Fruit fly (Drosophila melanogaster) whole organism, embryonic: Measurements from ENCODE around the gene Mlc2.
A peak's percentile ranks its signal among the peaks of the same experiment; 100 is the strongest.

Experiments used
- Abd-B ChIP-seq: fragments of 200-800 bp; sonication (Bioruptor generic); optimal IDR thresholded peaks from 2 replicates; lab custom pipeline; 2018; ENCODE audit warnings: missing biosample characterization, mild to moderate bottlenecking, missing genetic modification characterization, moderate library complexity
- CG11093 ChIP-seq: fragments of 200-800 bp; sonication (Bioruptor generic); IDR thresholded peaks from 3 replicates; pipeline ENCODE4 v1.3.6; 2022; ENCODE audit warnings: missing biosample characterization, missing genetic modification characterization
- CG14441 ChIP-seq: fragments of 200-800 bp; sonication (Bioruptor generic); IDR thresholded peaks from 2 replicates; pipeline ENCODE4 v1.3.6; 2022; ENCODE audit warnings: missing biosample characterization, missing genetic modification characterization
- CG14667 ChIP-seq: fragments of 200-800 bp; sonication (Bioruptor generic); IDR thresholded peaks from 2 replicates; pipeline ENCODE4 v1.3.6; 2022; ENCODE audit warnings: missing biosample characterization, missing genetic modification characterization
- CG15269 ChIP-seq: fragments of 200-800 bp; sonication (Bioruptor generic); optimal IDR thresholded peaks from 2 replicates; lab custom pipeline; 2018; ENCODE audit warnings: missing biosample characterization, mild to moderate bottlenecking, missing genetic modification characterization, moderate library complexity
- CG16779 ChIP-seq: fragments of 200-800 bp; sonication (Bioruptor generic); IDR thresholded peaks from 2 replicates; pipeline ENCODE4 v1.3.6; 2022; ENCODE audit warnings: missing biosample characterization, missing genetic modification characterization
- CG3163 ChIP-seq: fragments of 200-800 bp; sonication (Bioruptor generic); optimal IDR thresholded peaks from 3 replicates; lab custom pipeline; 2016; ENCODE audit warnings: missing biosample characterization, missing genetic modification characterization
- CG4282 ChIP-seq: fragments of 200-800 bp; sonication (Bioruptor generic); optimal IDR thresholded peaks from 2 replicates; lab custom pipeline; 2016; ENCODE audit warnings: missing biosample characterization, missing genetic modification characterization
- CG4328 ChIP-seq: fragments of 200-800 bp; sonication (Bioruptor generic); optimal IDR thresholded peaks from 3 replicates; lab custom pipeline; 2017; ENCODE audit warnings: missing biosample characterization, missing genetic modification reagents, missing genetic modification characterization
- CG4404 ChIP-seq: fragments of 200-800 bp; sonication (Bioruptor generic); IDR thresholded peaks from 2 replicates; pipeline ENCODE4 v1.3.6; 2022; ENCODE audit warnings: missing biosample characterization, missing genetic modification characterization
- CG7271 ChIP-seq: fragments of 200-800 bp; sonication (Bioruptor generic); optimal IDR thresholded peaks from 2 replicates; lab custom pipeline; 2018; ENCODE audit warnings: missing biosample characterization, mild to moderate bottlenecking, missing genetic modification characterization, moderate library complexity
- CG8359 ChIP-seq: fragments of 200-800 bp; sonication (Bioruptor generic); optimal IDR thresholded peaks from 2 replicates; lab custom pipeline; 2017; ENCODE audit warnings: missing biosample characterization, mild to moderate bottlenecking, missing genetic modification characterization, borderline replicate concordance
- Chrac-16 ChIP-seq: fragments of 200-800 bp; sonication (Bioruptor generic); optimal IDR thresholded peaks from 3 replicates; lab custom pipeline; 2016; ENCODE audit warnings: missing biosample characterization, missing genetic modification characterization
- Dip3 ChIP-seq: fragments of 200-800 bp; sonication (Bioruptor generic); optimal IDR thresholded peaks from 3 replicates; lab custom pipeline; 2016; ENCODE audit warnings: missing biosample characterization, missing genetic modification characterization
- Fer2 ChIP-seq: fragments of 200-800 bp; sonication (Bioruptor generic); optimal IDR thresholded peaks from 2 replicates; lab custom pipeline; 2018; ENCODE audit warnings: missing biosample characterization, mild to moderate bottlenecking, missing genetic modification characterization, moderate library complexity
- H2.0 ChIP-seq: fragments of 200-800 bp; sonication (Bioruptor generic); IDR thresholded peaks from 2 replicates; pipeline ENCODE4 v1.3.6; 2022; ENCODE audit warnings: missing biosample characterization, missing genetic modification characterization
- HLH3B ChIP-seq: fragments of 200-800 bp; sonication (Bioruptor generic); IDR thresholded peaks from 2 replicates; pipeline ENCODE4 v1.3.6; 2022; ENCODE audit warnings: missing biosample characterization, missing genetic modification characterization
- Nf-YA ChIP-seq: fragments of 200-800 bp; sonication (Bioruptor generic); IDR thresholded peaks from 2 replicates; pipeline ENCODE4 v1.3.6; 2022; ENCODE audit warnings: missing biosample characterization, missing genetic modification characterization
- Tbp ChIP-seq: fragments of >200 bp; optimal IDR thresholded peaks from 2 replicates; lab custom pipeline; 2018; ENCODE audit warnings: missing biosample characterization, missing genetic modification characterization
- br ChIP-seq: fragments of >200 bp; optimal IDR thresholded peaks from 2 replicates; lab custom pipeline; 2017
- btn ChIP-seq: fragments of 200-800 bp; sonication (Bioruptor generic); optimal IDR thresholded peaks from 2 replicates; lab custom pipeline; 2016; ENCODE audit warnings: missing biosample characterization, missing genetic modification characterization
- chinmo ChIP-seq: fragments of 200-800 bp; sonication (Bioruptor generic); IDR thresholded peaks from 4 replicates; pipeline ENCODE4 v1.3.6; 2022; ENCODE audit warnings: missing biosample characterization, missing genetic modification characterization; ENCODE audit not compliant: partially characterized antibody
- eyg ChIP-seq: fragments of 200-800 bp; sonication (Bioruptor generic); optimal IDR thresholded peaks from 3 replicates; lab custom pipeline; 2016; ENCODE audit warnings: missing biosample characterization, missing genetic modification characterization
- gfzf ChIP-seq: fragments of 200-800 bp; sonication (Bioruptor generic); optimal IDR thresholded peaks from 2 replicates; lab custom pipeline; 2016; ENCODE audit warnings: missing biosample characterization, mild to moderate bottlenecking, missing genetic modification characterization, moderate library complexity
- hb ChIP-seq: fragments of 200-800 bp; sonication (Bioruptor generic); IDR thresholded peaks from 3 replicates; pipeline ENCODE4 v1.3.6; 2022; ENCODE audit warnings: missing biosample characterization, missing genetic modification characterization; ENCODE audit not compliant: partially characterized antibody
- lab ChIP-seq: fragments of 200-800 bp; sonication (Bioruptor generic); optimal IDR thresholded peaks from 3 replicates; lab custom pipeline; 2017; ENCODE audit warnings: missing biosample characterization, missing genetic modification characterization, mild to moderate bottlenecking, moderate library complexity, missing genetic modification reagents
- lmd ChIP-seq: fragments of 200-800 bp; sonication (Bioruptor generic); IDR thresholded peaks from 2 replicates; pipeline ENCODE4 v1.3.6; 2022; ENCODE audit warnings: missing biosample characterization, missing genetic modification characterization
- lov ChIP-seq, 2 experiments: fragments of 200-800 bp in 1 of 2; fragments of >200 bp in 1 of 2; sonication (Bioruptor generic) in 1 of 2; IDR thresholded peaks in 1 of 2; optimal IDR thresholded peaks in 1 of 2; 2 replicates in 1 of 2; 3 replicates in 1 of 2; pipeline versions ENCODE4 v1.3.6 to Lab custom; 2017 to 2022; ENCODE audit warnings: missing biosample characterization in 1 of 2, missing genetic modification characterization in 1 of 2
- luna ChIP-seq: fragments of 200-800 bp; sonication (Bioruptor generic); optimal IDR thresholded peaks from 2 replicates; lab custom pipeline; 2016; ENCODE audit warnings: missing biosample characterization, missing genetic modification characterization
- psq ChIP-seq: fragments of 200-800 bp; sonication (Bioruptor generic); optimal IDR thresholded peaks from 2 replicates; lab custom pipeline; 2017; ENCODE audit warnings: missing biosample characterization, missing genetic modification characterization
- pum ChIP-seq: fragments of 200-800 bp; sonication (Bioruptor generic); optimal IDR thresholded peaks from 2 replicates; lab custom pipeline; 2016; ENCODE audit warnings: missing biosample characterization, missing genetic modification characterization
- sc ChIP-seq, 3 experiments: fragments of >200 bp in 2 of 3; fragments of 200-800 bp in 1 of 3; sonication (Bioruptor generic) in 1 of 3; optimal IDR thresholded peaks; 2 replicates in 2 of 3; 3 replicates in 1 of 3; lab custom pipeline; 2017; ENCODE audit warnings: mild to moderate bottlenecking in 1 of 3, missing biosample characterization in 1 of 3, missing genetic modification characterization in 1 of 3, missing genetic modification reagents in 1 of 3
- unpg ChIP-seq: fragments of 200-800 bp; sonication (Bioruptor generic); optimal IDR thresholded peaks from 3 replicates; lab custom pipeline; 2018; ENCODE audit warnings: missing biosample characterization, mild to moderate bottlenecking, missing genetic modification characterization, moderate library complexity

Mlc2 gene

DNA sequence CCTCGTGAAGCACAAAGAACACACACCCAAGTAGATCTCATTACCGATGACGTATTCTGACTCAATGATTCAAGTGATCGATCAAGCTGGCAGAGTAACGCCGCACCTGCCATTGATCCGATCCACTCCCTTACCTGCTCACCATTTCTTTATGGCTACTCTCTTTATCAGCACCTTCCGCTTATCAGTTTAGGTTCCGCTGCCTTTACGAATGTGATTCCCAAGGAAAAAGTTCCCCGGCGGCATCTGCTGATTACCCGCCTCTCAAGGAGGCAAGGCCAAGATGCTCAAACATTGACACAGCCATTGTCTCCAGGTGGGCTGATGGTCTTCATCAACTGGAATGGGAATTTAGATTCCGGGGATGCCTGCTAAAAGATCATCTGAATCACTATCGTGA, 40.7 kb upstream of the Mlc2 start:
- TF ChIP-seq CG3163, result no peak
- TF ChIP-seq lab (GFP tag; lab: Kevin White, UChicago), result peak; percentile 29
- TF ChIP-seq sc (optimal IDR thresholded peaks at IDR 0.05; lab: Kevin White, UChicago), result no peak
- TF ChIP-seq sc (GFP tag; optimal IDR thresholded peaks at IDR 0.05; lab: Kevin White, UChicago), result no peak
- no peak for TF ChIP-seq psq (GFP tag; lab: Kevin White, UChicago)
- TF ChIP-seq hb (GFP tag; lab: Robert Waterston, UW), result 0 out of 3 replicates have a peak, but pooled peaks have one; percentile 9
- no peak for TF ChIP-seq HLH3B (GFP tag; lab: Robert Waterston, UW)

DNA sequence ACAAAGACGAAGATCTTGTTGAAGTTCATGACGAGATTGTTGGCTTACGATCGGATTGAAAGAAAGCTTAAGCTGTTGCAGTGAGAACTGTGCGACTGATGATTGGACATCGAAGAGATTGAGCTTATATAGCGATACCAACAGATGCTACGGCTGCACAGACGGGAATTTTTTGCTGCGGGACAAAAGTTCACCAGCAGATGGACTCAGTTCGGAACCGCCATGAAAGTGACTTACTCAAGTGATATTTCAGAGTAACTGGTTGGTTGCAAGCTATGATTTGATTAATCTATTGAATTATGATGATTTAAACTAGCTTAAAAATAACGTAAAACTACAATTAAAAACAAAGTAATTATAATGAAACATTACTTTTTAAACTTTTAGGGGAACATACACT, 39.3 kb upstream of the Mlc2 start, which contains the start of gene CecB:
TSS of gene CecB (minus strand) at position 101 of the 400 bp plus-strand sequence.
- TF ChIP-seq CG16779 (GFP tag; lab: Robert Waterston, UW) (no peak), Tbp (GFP tag; lab: Kevin White, UChicago) (no peak), CG4404 (GFP tag; lab: Robert Waterston, UW) (no peak), CG8359 (GFP tag; lab: Kevin White, UChicago) (no peak), CG4328 (GFP tag; lab: Kevin White, UChicago) (no peak), CG14667 (GFP tag; lab: Robert Waterston, UW) (no peak), Fer2 (no peak)

DNA sequence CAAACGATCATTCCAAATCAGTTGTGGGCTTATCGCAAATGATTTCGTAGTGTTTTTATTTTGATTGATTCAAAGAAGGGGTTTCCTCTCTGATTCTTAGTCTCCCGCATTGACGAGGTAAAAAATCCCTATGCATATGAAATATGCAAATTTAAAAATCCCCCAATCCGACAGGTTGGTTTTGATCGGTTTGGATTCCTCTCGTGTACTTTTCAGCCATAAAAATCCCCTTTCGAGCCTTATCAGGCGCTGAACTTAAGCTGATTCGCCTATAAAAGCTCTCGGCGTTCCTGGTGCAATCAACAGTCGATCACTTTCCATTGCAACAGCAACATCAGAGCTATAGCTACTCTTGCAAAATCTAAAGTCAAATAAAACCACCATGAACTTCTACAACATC, 37.5 kb upstream of the Mlc2 start, which contains the start of gene CecA2:
TSS of gene CecA2 (plus strand) at position 301 of the 400 bp plus-strand sequence.
- TF ChIP-seq Nf-YA (GFP tag; lab: Robert Waterston, UW) (no peak), lov (optimal IDR thresholded peaks at IDR 0.05; lab: Kevin White, UChicago) (no peak), lov (GFP tag; IDR thresholded peaks at IDR 0.05; lab: Robert Waterston, UW) (0 out of 3 replicates have a peak, but pooled peaks have one; percentile 10)

DNA sequence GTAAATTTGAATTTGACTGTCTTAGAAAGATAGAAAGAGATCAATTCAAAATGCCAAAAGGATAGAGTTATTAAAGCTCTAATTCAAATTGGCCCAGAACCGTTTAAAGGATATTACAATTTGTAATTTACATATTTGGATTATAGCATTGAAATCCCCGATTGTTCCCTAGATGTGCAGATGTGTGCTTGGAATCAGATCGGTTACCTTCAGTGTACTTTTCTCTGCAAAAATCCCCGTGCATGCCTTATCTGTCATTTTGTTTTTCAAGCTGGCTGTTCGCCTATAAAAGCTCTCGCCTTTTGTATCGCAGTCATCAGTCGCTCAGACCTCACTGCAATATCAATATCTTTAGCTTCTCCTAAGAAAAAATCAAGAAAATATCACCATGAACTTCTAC, 36.2 kb upstream of the Mlc2 start, which contains the start of gene CecA1:
TSS of gene CecA1 (plus strand) at position 315 of the 400 bp plus-strand sequence.
- no peak for TF ChIP-seq CG15269 (tag; lab: Kevin White, UChicago)
- 0 out of 4 replicates have a peak, but pooled peaks have one; percentile 56 for TF ChIP-seq chinmo (GFP tag; lab: Robert Waterston, UW)
- TF ChIP-seq btn (GFP tag; lab: Kevin White, UChicago), result no peak
- TF ChIP-seq Abd-B (GFP tag; lab: Kevin White, UChicago), result no peak
- no peak for TF ChIP-seq CG7271 (tag; lab: Kevin White, UChicago)
- TF ChIP-seq H2.0 (GFP tag; lab: Robert Waterston, UW), result no peak

DNA sequence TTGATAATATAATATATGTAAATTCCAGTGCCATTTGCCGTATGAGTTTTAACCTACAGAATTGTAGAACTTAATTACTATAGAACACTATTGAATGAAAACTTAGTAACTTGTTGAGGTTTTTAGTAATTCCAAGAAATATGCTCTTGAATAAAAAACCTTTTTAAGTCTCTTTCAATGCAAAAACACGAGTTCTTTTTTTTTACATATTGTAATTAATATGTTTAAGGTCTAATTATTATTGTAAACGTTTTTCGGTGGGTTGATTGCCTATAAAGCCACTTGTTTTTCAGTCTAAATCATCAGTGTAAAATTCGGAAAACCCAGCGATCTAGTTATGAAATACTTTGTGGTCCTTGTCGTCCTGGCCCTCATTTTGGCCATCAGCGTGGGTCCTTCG, 35.3 kb upstream of the Mlc2 start, which contains the start of gene Anp:
TSS of gene Anp (plus strand) at position 301 of the 400 bp plus-strand sequence.
- TF ChIP-seq lmd (no peak), CG11093 (GFP tag; lab: Robert Waterston, UW) (no peak), Dip3 (no peak), unpg (GFP tag; lab: Kevin White, UChicago) (no peak), gfzf (GFP tag; lab: Kevin White, UChicago) (no peak), eyg (GFP tag; lab: Kevin White, UChicago) (no peak), CG4282 (GFP tag; lab: Kevin White, UChicago) (no peak), CG14441 (GFP tag; lab: Robert Waterston, UW) (no peak), br (lab: Kevin White, UChicago) (no peak), luna (GFP tag; lab: Kevin White, UChicago) (no peak), pum (GFP tag; lab: Kevin White, UChicago) (no peak), CG16779 (GFP tag; lab: Robert Waterston, UW) (no peak), Chrac-16 (GFP tag; lab: Kevin White, UChicago) (no peak)
